Worm (Caenorhabditis elegans) whole organism, L4 larva: ENCODE results near the gene B0244.16.

Experiments
- D1046.2 ChIP-seq: fragments of 200-800 bp; sonication (Bioruptor generic); IDR thresholded peaks from 2 replicates; pipeline ENCODE4 v1.3.6; 2022; ENCODE audit warnings: missing genetic modification characterization, missing compliant biosample characterization
- F37D6.2 ChIP-seq: sonication (generic microtip); optimal IDR thresholded peaks from 2 replicates; lab custom pipeline; 2016; ENCODE audit warnings: mild to moderate bottlenecking, missing genetic modification characterization, missing compliant biosample characterization
- T26A8.4 ChIP-seq: fragments of 200-800 bp; sonication (Bioruptor generic); IDR thresholded peaks from 2 replicates; pipeline ENCODE4 v1.3.6; 2022; ENCODE audit warnings: missing genetic modification characterization, missing compliant biosample characterization
- Y48G9A.11 ChIP-seq: fragments of 200-800 bp; sonication (Bioruptor generic); IDR thresholded peaks from 2 replicates; pipeline ENCODE4 v1.3.6; 2022; ENCODE audit warnings: missing genetic modification reagents, missing genetic modification characterization, missing compliant biosample characterization
- Y75B8A.6 ChIP-seq: fragments of 200-800 bp; sonication (Bioruptor generic); IDR thresholded peaks from 2 replicates; pipeline ENCODE4 v1.3.6; 2022; ENCODE audit warnings: missing genetic modification reagents, missing genetic modification characterization, missing compliant biosample characterization
- ZK337.2 ChIP-seq: fragments of 200-800 bp; sonication (Bioruptor generic); IDR thresholded peaks from 2 replicates; pipeline ENCODE4 v1.3.6; 2022; ENCODE audit warnings: missing genetic modification reagents, missing genetic modification characterization, missing compliant biosample characterization
- ZK546.5 ChIP-seq, 2 experiments: sonication (generic microtip); optimal IDR thresholded peaks; 2 replicates each; lab custom pipeline; 2017; ENCODE audit warnings: missing biosample characterization in 2 of 2, missing genetic modification characterization in 2 of 2
- ceh-28 ChIP-seq: fragments of 150-350 bp; optimal IDR thresholded peaks from 2 replicates; lab custom pipeline; 2014; ENCODE audit warnings: missing biosample characterization, missing genetic modification reagents, missing genetic modification characterization
- ceh-32 ChIP-seq: sonication (generic microtip); optimal IDR thresholded peaks from 2 replicates; lab custom pipeline; 2016; ENCODE audit warnings: mild to moderate bottlenecking, missing genetic modification characterization, missing compliant biosample characterization; ENCODE audit not compliant: poor library complexity
- ceh-62 ChIP-seq: sonication (generic microtip); optimal IDR thresholded peaks from 2 replicates; lab custom pipeline; 2017; ENCODE audit warnings: missing biosample characterization, missing genetic modification characterization
- ceh-82 ChIP-seq: sonication (generic microtip); optimal IDR thresholded peaks from 2 replicates; lab custom pipeline; 2017; ENCODE audit warnings: missing biosample characterization, missing genetic modification characterization
- ces-1 ChIP-seq: fragments of 150-350 bp; sonication (generic microtip); optimal IDR thresholded peaks from 4 replicates; lab custom pipeline; 2014; ENCODE audit warnings: missing biosample characterization, missing genetic modification reagents, missing genetic modification characterization
- cey-2 ChIP-seq: sonication (generic microtip); optimal IDR thresholded peaks from 3 replicates; lab custom pipeline; 2017; ENCODE audit warnings: missing genetic modification characterization, mild to moderate bottlenecking, missing compliant biosample characterization, antibody characterized with exemption, borderline replicate concordance; ENCODE audit not compliant: insufficient read depth
- daf-16 ChIP-seq, 3 experiments: sonication (generic microtip); optimal IDR thresholded peaks; 2 replicates each; lab custom pipeline; 2016 to 2017; ENCODE audit warnings: missing genetic modification characterization in 3 of 3, missing genetic modification reagents in 3 of 3, mild to moderate bottlenecking in 2 of 3, missing compliant biosample characterization in 2 of 3, missing biosample characterization in 1 of 3, moderate library complexity in 1 of 3
- daf-8 ChIP-seq: fragments of 200-800 bp; sonication (Bioruptor generic); IDR thresholded peaks from 2 replicates; pipeline ENCODE4 v1.3.6; 2022; ENCODE audit warnings: missing genetic modification characterization, missing compliant biosample characterization
- dmd-8 ChIP-seq: fragments of 200-800 bp; sonication (Bioruptor generic); IDR thresholded peaks from 2 replicates; pipeline ENCODE4 v1.3.6; 2022; ENCODE audit warnings: missing genetic modification characterization, missing compliant biosample characterization
- dmd-9 ChIP-seq: fragments of 200-800 bp; sonication (Bioruptor generic); IDR thresholded peaks from 2 replicates; pipeline ENCODE4 v1.3.6; 2022; ENCODE audit warnings: missing genetic modification reagents, missing genetic modification characterization, missing compliant biosample characterization
- duxl-1 ChIP-seq: sonication (generic microtip); optimal IDR thresholded peaks from 2 replicates; lab custom pipeline; 2016; ENCODE audit warnings: mild to moderate bottlenecking, missing genetic modification characterization, moderate library complexity, missing compliant biosample characterization; ENCODE audit not compliant: poor library complexity
- egl-27 ChIP-seq: sonication (generic microtip); optimal IDR thresholded peaks from 3 replicates; lab custom pipeline; 2017; ENCODE audit warnings: missing biosample characterization, missing genetic modification reagents, missing genetic modification characterization
- egl-43 ChIP-seq: fragments of 200-800 bp; sonication (Bioruptor generic); IDR thresholded peaks from 2 replicates; pipeline ENCODE4 v1.3.6; 2022; ENCODE audit warnings: missing genetic modification reagents, missing genetic modification characterization, missing compliant biosample characterization
- fkh-10 ChIP-seq: fragments of 150-350 bp; optimal IDR thresholded peaks from 2 replicates; lab custom pipeline; 2014; ENCODE audit warnings: missing biosample characterization, missing genetic modification reagents, missing genetic modification characterization
- fos-1 ChIP-seq: fragments of 150-350 bp; optimal IDR thresholded peaks from 2 replicates; lab custom pipeline; 2014; ENCODE audit warnings: missing biosample characterization, missing genetic modification characterization
- hlh-30 ChIP-seq: sonication (generic microtip); optimal IDR thresholded peaks from 2 replicates; lab custom pipeline; 2017; ENCODE audit warnings: antibody characterized with exemption, mild to moderate bottlenecking, missing genetic modification characterization, missing compliant biosample characterization; ENCODE audit not compliant: insufficient read depth
- lim-7 ChIP-seq: fragments of 200-800 bp; sonication (Bioruptor generic); IDR thresholded peaks from 2 replicates; pipeline ENCODE4 v1.3.6; 2022; ENCODE audit warnings: missing genetic modification characterization, missing compliant biosample characterization
- lin-1 ChIP-seq: fragments of 200-800 bp; sonication (Bioruptor generic); IDR thresholded peaks from 2 replicates; pipeline ENCODE4 v1.3.6; 2022; ENCODE audit warnings: missing genetic modification reagents, missing genetic modification characterization, missing compliant biosample characterization
- lin-29 ChIP-seq: fragments of 200-800 bp; sonication (Bioruptor generic); IDR thresholded peaks from 2 replicates; pipeline ENCODE4 v1.3.6; 2022; ENCODE audit warnings: missing genetic modification reagents, missing genetic modification characterization, missing compliant biosample characterization
- lin-38 ChIP-seq: fragments of 200-800 bp; sonication (Bioruptor generic); IDR thresholded peaks from 2 replicates; pipeline ENCODE4 v1.3.6; 2022; ENCODE audit warnings: missing genetic modification reagents, missing genetic modification characterization, missing compliant biosample characterization
- lin-39 ChIP-seq: fragments of 150-350 bp; optimal IDR thresholded peaks from 2 replicates; lab custom pipeline; 2014; ENCODE audit warnings: missing biosample characterization, missing genetic modification reagents, missing genetic modification characterization
- madf-9 ChIP-seq: fragments of 200-800 bp; sonication (Bioruptor generic); conservative IDR thresholded peaks from 2 replicates; pipeline ENCODE4 v1.3.6; 2022; ENCODE audit warnings: missing genetic modification reagents, missing genetic modification characterization, missing compliant biosample characterization
- mdt-29 ChIP-seq: fragments of 200-800 bp; sonication (Bioruptor generic); IDR thresholded peaks from 2 replicates; pipeline ENCODE4 v1.3.6; 2022; ENCODE audit warnings: missing genetic modification reagents, missing genetic modification characterization, missing compliant biosample characterization
- mep-1 ChIP-seq: fragments of 150-350 bp; sonication (generic microtip); optimal IDR thresholded peaks from 3 replicates; lab custom pipeline; 2014; ENCODE audit warnings: missing biosample characterization, missing genetic modification characterization
- mxl-2 ChIP-seq: fragments of 200-800 bp; sonication (Bioruptor generic); conservative IDR thresholded peaks from 2 replicates; pipeline ENCODE4 v1.3.6; 2022; ENCODE audit warnings: missing genetic modification reagents, missing genetic modification characterization, missing compliant biosample characterization
- nhr-102 ChIP-seq: sonication (generic microtip); optimal IDR thresholded peaks from 2 replicates; lab custom pipeline; 2016; ENCODE audit warnings: mild to moderate bottlenecking, missing genetic modification characterization, moderate library complexity, missing compliant biosample characterization
- nhr-11 ChIP-seq: fragments of 150-350 bp; optimal IDR thresholded peaks from 2 replicates; lab custom pipeline; 2014; ENCODE audit warnings: missing biosample characterization, missing genetic modification characterization
- nhr-111 ChIP-seq: fragments of 200-800 bp; sonication (Bioruptor generic); optimal IDR thresholded peaks from 2 replicates; lab custom pipeline; 2018; ENCODE audit warnings: mild to moderate bottlenecking, missing genetic modification characterization, missing compliant biosample characterization
- nhr-25 ChIP-seq: sonication (generic microtip); optimal IDR thresholded peaks from 2 replicates; lab custom pipeline; 2017; ENCODE audit warnings: missing genetic modification characterization, mild to moderate bottlenecking, missing compliant biosample characterization, antibody characterized with exemption, moderate library complexity, borderline replicate concordance; ENCODE audit not compliant: insufficient read depth
- nhr-28 ChIP-seq: fragments of 150-350 bp; optimal IDR thresholded peaks from 2 replicates; lab custom pipeline; 2014; ENCODE audit warnings: missing biosample characterization, missing genetic modification characterization
- nhr-42 ChIP-seq: fragments of 200-800 bp; sonication (Bioruptor generic); IDR thresholded peaks from 2 replicates; pipeline ENCODE4 v1.3.6; 2022; ENCODE audit warnings: missing genetic modification characterization, missing compliant biosample characterization
- nhr-6 ChIP-seq: fragments of 150-350 bp; optimal IDR thresholded peaks from 2 replicates; lab custom pipeline; 2014; ENCODE audit warnings: missing biosample characterization, missing genetic modification characterization
- nhr-76 ChIP-seq: fragments of 150-350 bp; optimal IDR thresholded peaks from 2 replicates; lab custom pipeline; 2014; ENCODE audit warnings: missing biosample characterization, missing genetic modification characterization
- nhr-77 ChIP-seq: fragments of 150-350 bp; optimal IDR thresholded peaks from 2 replicates; lab custom pipeline; 2014; ENCODE audit warnings: missing biosample characterization, missing genetic modification characterization
- pqm-1 ChIP-seq: sonication (generic microtip); optimal IDR thresholded peaks from 2 replicates; lab custom pipeline; 2017; ENCODE audit warnings: missing biosample characterization, missing genetic modification characterization
- snpc-1.2 ChIP-seq: fragments of 200-800 bp; sonication (Bioruptor generic); IDR thresholded peaks from 2 replicates; pipeline ENCODE4 v1.3.6; 2022; ENCODE audit warnings: missing genetic modification reagents, missing genetic modification characterization, missing compliant biosample characterization
- snpc-4 ChIP-seq: fragments of 150-350 bp; optimal IDR thresholded peaks from 2 replicates; lab custom pipeline; 2014; ENCODE audit warnings: missing biosample characterization, missing genetic modification characterization
- spr-1 ChIP-seq: sonication (generic microtip); optimal IDR thresholded peaks from 2 replicates; lab custom pipeline; 2016; ENCODE audit warnings: mild to moderate bottlenecking, missing genetic modification characterization, missing compliant biosample characterization
- spr-3 ChIP-seq: fragments of 200-800 bp; sonication (Bioruptor generic); optimal IDR thresholded peaks from 2 replicates; lab custom pipeline; 2018; ENCODE audit warnings: mild to moderate bottlenecking, missing genetic modification characterization, missing compliant biosample characterization
- unc-130 ChIP-seq: sonication (generic microtip); optimal IDR thresholded peaks from 2 replicates; lab custom pipeline; 2016; ENCODE audit warnings: missing genetic modification reagents, missing genetic modification characterization, missing compliant biosample characterization
- unc-39 ChIP-seq: sonication (generic microtip); optimal IDR thresholded peaks from 2 replicates; lab custom pipeline; 2017; ENCODE audit warnings: missing biosample characterization, missing genetic modification characterization
- vab-7 ChIP-seq: fragments of 200-800 bp; sonication (Bioruptor generic); IDR thresholded peaks from 2 replicates; pipeline ENCODE4 v1.3.6; 2022; ENCODE audit warnings: missing genetic modification reagents, missing genetic modification characterization, missing compliant biosample characterization
- zag-1 ChIP-seq: fragments of 150-350 bp; optimal IDR thresholded peaks from 2 replicates; lab custom pipeline; 2014; ENCODE audit warnings: missing biosample characterization, missing genetic modification characterization
- zip-2 ChIP-seq: fragments of 150-350 bp; optimal IDR thresholded peaks from 2 replicates; lab custom pipeline; 2014; ENCODE audit warnings: missing biosample characterization, missing genetic modification characterization

The B0244.16 gene

DNA sequence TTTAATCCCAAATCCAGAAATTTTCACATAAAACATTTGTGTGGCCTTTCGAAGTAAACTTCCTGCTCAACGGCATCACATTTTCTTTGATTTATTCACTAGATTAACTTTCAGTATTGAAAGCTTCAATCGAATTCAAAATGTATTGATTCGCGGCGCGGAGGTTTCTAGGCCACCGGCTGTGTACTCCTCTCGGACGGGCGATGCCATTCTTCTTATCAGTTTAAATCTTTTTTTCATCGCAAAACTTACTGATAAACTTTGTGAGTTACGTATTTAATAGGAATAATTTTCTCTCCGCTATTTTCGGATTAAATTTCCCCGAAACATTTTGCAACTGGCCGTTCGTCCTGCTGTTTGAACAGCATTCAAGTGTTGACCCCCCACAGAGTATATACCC is 18.9 kb upstream of the B0244.16 start (continued):
- peak; percentile 59 for TF ChIP-seq pqm-1 (tag; lab: Kevin White, UChicago)
- TF ChIP-seq vab-7 (GFP tag; lab: Robert Waterston, UW): 0 out of 2 replicates have a peak, but pooled peaks have one; percentile 23
- TF ChIP-seq ceh-28: peak; percentile 17
- peak; percentile 89 for TF ChIP-seq ZK337.2 (GFP tag; lab: Robert Waterston, UW)
- TF ChIP-seq spr-1 (tag; lab: Kevin White, UChicago): no peak
- TF ChIP-seq ceh-82: no peak
- peak; percentile 67 for TF ChIP-seq nhr-28 (tag; lab: Kevin White, UChicago)
- no peak for TF ChIP-seq nhr-25 (tag; lab: Kevin White, UChicago)
- no peak for TF ChIP-seq ZK546.5 (tag; optimal IDR thresholded peaks at IDR 0.05; lab: Kevin White, UChicago)
- no peak for TF ChIP-seq egl-43 (GFP tag; lab: Robert Waterston, UW)
- no peak for TF ChIP-seq dmd-8
- no peak for TF ChIP-seq D1046.2
- TF ChIP-seq T26A8.4 (GFP tag; lab: Robert Waterston, UW): peak; percentile 66
- peak; percentile 72 for TF ChIP-seq unc-130 (GFP tag; lab: Kevin White, UChicago)
- no peak for TF ChIP-seq lim-7 (GFP tag; lab: Robert Waterston, UW)
- no peak for TF ChIP-seq cey-2 (tag; lab: Kevin White, UChicago)
- peak; percentile 11 for TF ChIP-seq nhr-6 (tag; lab: Kevin White, UChicago)
- no peak for TF ChIP-seq daf-8 (GFP tag; lab: Robert Waterston, UW)
- no peak for TF ChIP-seq egl-27 (tag; lab: Kevin White, UChicago)
- no peak for TF ChIP-seq mxl-2 (GFP tag; lab: Robert Waterston, UW)
- no peak for TF ChIP-seq ceh-62 (tag; lab: Kevin White, UChicago)
- no peak for TF ChIP-seq nhr-42
- TF ChIP-seq snpc-4 (tag; lab: Kevin White, UChicago): no peak
- TF ChIP-seq fkh-10 (GFP tag; lab: Kevin White, UChicago): no peak
- TF ChIP-seq nhr-76 (tag; lab: Kevin White, UChicago): no peak
- TF ChIP-seq fos-1 (tag; lab: Kevin White, UChicago): no peak
- TF ChIP-seq unc-39 (tag; lab: Kevin White, UChicago): no peak
- peak; percentile 66 for TF ChIP-seq lin-38 (GFP tag; lab: Robert Waterston, UW)
- TF ChIP-seq nhr-11: no peak
- peak; percentile 58 for TF ChIP-seq mep-1 (tag; lab: Kevin White, UChicago)
- TF ChIP-seq hlh-30 (tag; lab: Kevin White, UChicago): peak; percentile 28
- 0 out of 2 replicates have a peak, but pooled peaks have one; percentile 32 for TF ChIP-seq lin-1 (GFP tag; lab: Robert Waterston, UW)
- peak; percentile 52 for TF ChIP-seq madf-9
- no peak for TF ChIP-seq lin-29 (GFP tag; lab: Robert Waterston, UW)
- no peak for TF ChIP-seq ces-1 (GFP tag; lab: Kevin White, UChicago)
- TF ChIP-seq nhr-77 (tag; lab: Kevin White, UChicago): peak; percentile 48
- no peak for TF ChIP-seq zag-1 (tag; lab: Kevin White, UChicago)
- no peak for TF ChIP-seq ceh-32
- no peak for TF ChIP-seq lin-39 (tag; lab: Kevin White, UChicago)
- peak; percentile 36; the same call in 1 of the 2 replicates for TF ChIP-seq Y48G9A.11 (GFP tag; lab: Robert Waterston, UW)
- no peak for TF ChIP-seq Y75B8A.6 (GFP tag; lab: Robert Waterston, UW)
- TF ChIP-seq nhr-102 (tag; lab: Kevin White, UChicago): peak; percentile 67
- no peak for TF ChIP-seq spr-3
- peak in 1 of 2 experiments; percentile 36 for TF ChIP-seq daf-16 (GFP tag; optimal IDR thresholded peaks at IDR 0.05; lab: Kevin White, UChicago)
- TF ChIP-seq daf-16 (tag; optimal IDR thresholded peaks at IDR 0.05; lab: Kevin White, UChicago): peak; percentile 49
- TF ChIP-seq zip-2 (tag; lab: Kevin White, UChicago): no peak
- TF ChIP-seq duxl-1 (tag; lab: Kevin White, UChicago): peak; percentile 82
- TF ChIP-seq snpc-1.2 (GFP tag; lab: Robert Waterston, UW): no peak
- TF ChIP-seq nhr-111 (GFP tag; lab: Kevin White, UChicago): no peak
- 0 out of 2 replicates have a peak, but pooled peaks have one; percentile 19 for TF ChIP-seq dmd-9 (GFP tag; lab: Robert Waterston, UW)
- no peak for TF ChIP-seq F37D6.2 (tag; lab: Kevin White, UChicago)
- TF ChIP-seq mdt-29 (GFP tag; lab: Robert Waterston, UW): no peak
